Fruit fly (Drosophila melanogaster): Measurements from ENCODE around the gene CG13300.

CG13300 gene

dm6 chr3L:6400062-6400750, 48.0 kb upstream of the CG13300 start, which contains the start of gene CG42747 (continued):
- TF ChIP-seq lab (GFP tag; optimal IDR thresholded peaks at IDR 0.05): peak; percentile 32
- TF ChIP-seq mam (GFP tag; optimal IDR thresholded peaks at IDR 0.05): peak; percentile 28
- peak; percentile 12 for TF ChIP-seq CG1647 (GFP tag; optimal IDR thresholded peaks at IDR 0.05)
- no peak for TF ChIP-seq CG14860 (GFP tag; IDR thresholded peaks at IDR 0.05; ENCODE audit: partially characterized antibody)
- peak; percentile 82 for TF ChIP-seq CG11504 (tag; optimal IDR thresholded peaks at IDR 0.05)
- TF ChIP-seq pros (GFP tag; optimal IDR thresholded peaks at IDR 0.05): no peak
- no peak for TF ChIP-seq Tbp (GFP tag; optimal IDR thresholded peaks at IDR 0.05)
- TF ChIP-seq zf30C (GFP tag; optimal IDR thresholded peaks at IDR 0.05): peak; percentile 94
- TF ChIP-seq cad (GFP tag; optimal IDR thresholded peaks at IDR 0.05): no peak
- no peak for TF ChIP-seq CG6272 (GFP tag; IDR thresholded peaks at IDR 0.05)
- TF ChIP-seq CG10274 (GFP tag; optimal IDR thresholded peaks at IDR 0.05): peak; percentile 7
- TF ChIP-seq dmrt99B (tag; optimal IDR thresholded peaks at IDR 0.05): peak; percentile 83
- peak; percentile 79 for TF ChIP-seq CG17328 (GFP tag; IDR thresholded peaks at IDR 0.05)
- no peak for TF ChIP-seq grn (GFP tag; optimal IDR thresholded peaks at IDR 0.05)
- TF ChIP-seq CG11695 (GFP tag; IDR thresholded peaks at IDR 0.05): peak; percentile 73
- TF ChIP-seq zen2 (GFP tag; IDR thresholded peaks at IDR 0.05; ENCODE audit: partially characterized antibody): peak; percentile 69; the same call in 2 of the 3 replicates
- TF ChIP-seq Taf1 (GFP tag; IDR thresholded peaks at IDR 0.05): no peak
- peak; percentile 59; the same call in 1 of the 3 replicates for TF ChIP-seq Optix (GFP tag; IDR thresholded peaks at IDR 0.05)
- peak; percentile 45 for TF ChIP-seq mirr (GFP tag; optimal IDR thresholded peaks at IDR 0.05)
- TF ChIP-seq tgo (GFP tag; IDR thresholded peaks at IDR 0.05): no peak; the same call in 2 of the 3 replicates
- peak; percentile 85 for TF ChIP-seq nmo (GFP tag; optimal IDR thresholded peaks at IDR 0.05)
- TF ChIP-seq CG11247 (GFP tag; IDR thresholded peaks at IDR 0.05): no peak
- TF ChIP-seq CG7786 (GFP tag; optimal IDR thresholded peaks at IDR 0.05): peak; percentile 65
- TF ChIP-seq en (GFP tag; optimal IDR thresholded peaks at IDR 0.05): peak; percentile 49
- no peak for TF ChIP-seq CG2889 (GFP tag; IDR thresholded peaks at IDR 0.05)
- peak; percentile 47 for TF ChIP-seq abd-A (tag; optimal IDR thresholded peaks at IDR 0.05)
- TF ChIP-seq sc (optimal IDR thresholded peaks at IDR 0.05): no peak
- TF ChIP-seq sc (GFP tag; optimal IDR thresholded peaks at IDR 0.05): peak; percentile 67
- no peak for TF ChIP-seq CG7963 (GFP tag; IDR thresholded peaks at IDR 0.05; ENCODE audit: partially characterized antibody)
- TF ChIP-seq fru (optimal IDR thresholded peaks at IDR 0.05): no peak
- peak; percentile 71 for TF ChIP-seq nerfin-1 (tag; optimal IDR thresholded peaks at IDR 0.05)
- TF ChIP-seq CG30403 (GFP tag; optimal IDR thresholded peaks at IDR 0.05): peak; percentile 63
- no peak for TF ChIP-seq CG2199 (GFP tag; IDR thresholded peaks at IDR 0.05)
- peak; percentile 91 for TF ChIP-seq CG10979 (tag; optimal IDR thresholded peaks at IDR 0.05)
- peak; percentile 20 for TF ChIP-seq CTCF (GFP tag; optimal IDR thresholded peaks at IDR 0.05)
- TF ChIP-seq ara (GFP tag; IDR thresholded peaks at IDR 0.05): peak; percentile 66; the same call in 1 of the 2 replicates
- peak; percentile 85 for TF ChIP-seq Oli (tag; optimal IDR thresholded peaks at IDR 0.05)
- TF ChIP-seq ATbp (GFP tag; optimal IDR thresholded peaks at IDR 0.05): peak; percentile 84
- peak; percentile 77 for TF ChIP-seq az2 (GFP tag; optimal IDR thresholded peaks at IDR 0.05)
- no peak for TF ChIP-seq ham (GFP tag; IDR thresholded peaks at IDR 0.05)
- peak; percentile 62 for TF ChIP-seq bcd (GFP tag; optimal IDR thresholded peaks at IDR 0.05)
- no peak for TF ChIP-seq scrt (GFP tag; optimal IDR thresholded peaks at IDR 0.05)
- peak; percentile 6; the same call in 1 of the 3 replicates for TF ChIP-seq so (GFP tag; IDR thresholded peaks at IDR 0.05)
- TF ChIP-seq kni (GFP tag; optimal IDR thresholded peaks at IDR 0.05): peak; percentile 57
- no peak for TF ChIP-seq trh (GFP tag; optimal IDR thresholded peaks at IDR 0.05)
- TF ChIP-seq tx (GFP tag; optimal IDR thresholded peaks at IDR 0.05): peak; percentile 34
- TF ChIP-seq onecut (GFP tag; IDR thresholded peaks at IDR 0.05): peak; percentile 65
- peak; percentile 5 for TF ChIP-seq gcm2 (GFP tag; optimal IDR thresholded peaks at IDR 0.05)
- peak; percentile 37 for TF ChIP-seq sqz (GFP tag; optimal IDR thresholded peaks at IDR 0.05)
- TF ChIP-seq maf-S (GFP tag; optimal IDR thresholded peaks at IDR 0.05): peak; percentile 28
- no peak for TF ChIP-seq emc (GFP tag; optimal IDR thresholded peaks at IDR 0.05)
